Fruit fly (Drosophila melanogaster) whole organism, wandering third instar larva: ENCODE measurements around the gene sgg.

Experiments used
- CG32264 ChIP-seq: fragments of 200-800 bp; sonication (Bioruptor generic); optimal IDR thresholded peaks from 2 replicates; lab custom pipeline; 2016; ENCODE audit warnings: missing biosample characterization, missing genetic modification characterization
- Dfd ChIP-seq: fragments of >200 bp; optimal IDR thresholded peaks from 2 replicates; lab custom pipeline; 2017; ENCODE audit warnings: missing biosample characterization, missing genetic modification characterization
- Hr78 ChIP-seq: fragments of >200 bp; optimal IDR thresholded peaks from 2 replicates; lab custom pipeline; 2017; ENCODE audit warnings: missing biosample characterization, missing genetic modification characterization
- Mio ChIP-seq: sonication (Bioruptor generic); optimal IDR thresholded peaks from 2 replicates; lab custom pipeline; 2016; ENCODE audit warnings: missing biosample characterization, missing genetic modification characterization
- OdsH ChIP-seq: fragments of 200-800 bp; sonication (Bioruptor generic); optimal IDR thresholded peaks from 2 replicates; lab custom pipeline; 2016; ENCODE audit warnings: missing biosample characterization, mild to moderate bottlenecking, missing genetic modification characterization
- Sp1 ChIP-seq: fragments of 200-800 bp; sonication (Bioruptor generic); optimal IDR thresholded peaks from 3 replicates; lab custom pipeline; 2019; ENCODE audit warnings: missing biosample characterization, mild to moderate bottlenecking, missing genetic modification characterization, moderate library complexity
- ey ChIP-seq: fragments of 200-800 bp; sonication (Bioruptor generic); optimal IDR thresholded peaks from 2 replicates; lab custom pipeline; 2016; ENCODE audit warnings: missing biosample characterization, missing genetic modification characterization
- fru ChIP-seq: fragments of 200-800 bp; sonication (Bioruptor generic); optimal IDR thresholded peaks from 3 replicates; lab custom pipeline; 2016; ENCODE audit warnings: missing biosample characterization, mild to moderate bottlenecking, missing genetic modification characterization
- psq ChIP-seq: fragments of 200-800 bp; sonication (Bioruptor generic); optimal IDR thresholded peaks from 3 replicates; lab custom pipeline; 2017; ENCODE audit warnings: missing biosample characterization, mild to moderate bottlenecking, missing genetic modification characterization, moderate library complexity

DNA sequence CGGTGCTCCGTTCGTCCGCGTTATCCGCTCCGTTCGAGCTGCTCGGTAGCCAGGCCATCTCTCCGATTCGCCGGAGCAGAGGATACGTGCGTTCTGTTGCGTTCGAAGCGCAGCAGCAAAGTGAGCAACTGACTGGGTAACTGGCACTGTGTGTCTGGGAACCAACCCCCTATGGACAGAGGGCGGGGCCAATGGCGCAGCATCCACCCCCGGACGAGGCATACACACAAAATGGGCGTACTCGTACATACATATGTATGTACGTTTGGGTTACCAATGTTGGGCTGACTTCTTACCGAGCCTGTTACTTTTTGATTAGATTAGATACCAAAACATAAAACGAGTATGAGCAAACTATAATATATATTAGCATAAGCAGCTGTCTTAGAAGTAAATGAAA, 47.8 kb downstream of the sgg start, which contains the start of gene HLH3B:
- TF ChIP-seq Hr78 (GFP tag; lab: Kevin White, UChicago), result no peak
- no peak for TF ChIP-seq CG32264 (GFP tag; lab: Kevin White, UChicago)
- TF ChIP-seq Sp1 (GFP tag; lab: Kevin White, UChicago), result no peak
- TF ChIP-seq Mio (GFP tag; lab: Kevin White, UChicago), result no peak
- no peak for TF ChIP-seq fru (GFP tag; lab: Kevin White, UChicago)
- TF ChIP-seq OdsH (GFP tag; lab: Kevin White, UChicago), result no peak
- TF ChIP-seq ey (GFP tag; lab: Kevin White, UChicago), result no peak
- TF ChIP-seq Dfd (GFP tag; lab: Kevin White, UChicago), result no peak
- no peak for TF ChIP-seq psq
